Fruit fly (Drosophila melanogaster) whole organism, embryonic: ENCODE results near the gene CG3097.

Experiments
- Awh ChIP-seq: fragments of 200-800 bp; sonication (Bioruptor generic); IDR thresholded peaks from 2 replicates; pipeline ENCODE4, ENCODE4 v1.3.6; 2022; ENCODE audit warnings: missing biosample characterization, missing genetic modification characterization
- B-H2 ChIP-seq: fragments of 200-800 bp; sonication (Bioruptor generic); optimal IDR thresholded peaks from 2 replicates; lab custom pipeline; 2018; ENCODE audit warnings: missing biosample characterization, mild to moderate bottlenecking, missing genetic modification characterization
- Bgb ChIP-seq: fragments of 200-800 bp; sonication (Bioruptor generic); IDR thresholded peaks from 2 replicates; pipeline ENCODE4 v1.3.6; 2022; ENCODE audit warnings: missing biosample characterization, missing genetic modification characterization; ENCODE audit not compliant: partially characterized antibody
- Blimp-1 ChIP-seq: fragments of 200-800 bp; sonication (Bioruptor generic); optimal IDR thresholded peaks from 3 replicates; lab custom pipeline; 2018; ENCODE audit warnings: missing biosample characterization, missing genetic modification characterization, mild to moderate bottlenecking, moderate library complexity, missing genetic modification reagents
- CG11696 ChIP-seq: fragments of 200-800 bp; sonication (Bioruptor generic); IDR thresholded peaks from 2 replicates; pipeline ENCODE4 v1.3.6; 2022; ENCODE audit warnings: missing biosample characterization, missing genetic modification characterization
- CG12769 ChIP-seq: fragments of 200-800 bp; sonication (Bioruptor generic); optimal IDR thresholded peaks from 2 replicates; lab custom pipeline; 2019; ENCODE audit warnings: missing biosample characterization, mild to moderate bottlenecking, missing genetic modification characterization, moderate library complexity
- CG13624 ChIP-seq: fragments of 200-800 bp; sonication (Bioruptor generic); optimal IDR thresholded peaks from 2 replicates; lab custom pipeline; 2016; ENCODE audit warnings: missing biosample characterization, missing genetic modification characterization
- CG14860 ChIP-seq: fragments of 200-800 bp; sonication (Bioruptor generic); IDR thresholded peaks from 3 replicates; pipeline ENCODE4 v1.3.6; 2022; ENCODE audit warnings: missing biosample characterization, missing genetic modification characterization; ENCODE audit not compliant: partially characterized antibody
- CG16815 ChIP-seq: fragments of 200-800 bp; sonication (Bioruptor generic); optimal IDR thresholded peaks from 3 replicates; lab custom pipeline; 2017; ENCODE audit warnings: missing biosample characterization, mild to moderate bottlenecking, missing genetic modification characterization
- CG17359 ChIP-seq: fragments of 200-800 bp; sonication (Bioruptor generic); optimal IDR thresholded peaks from 3 replicates; lab custom pipeline; 2018; ENCODE audit warnings: missing biosample characterization, mild to moderate bottlenecking, missing genetic modification characterization, moderate library complexity
- CG17361 ChIP-seq: fragments of 200-800 bp; sonication (Bioruptor generic); IDR thresholded peaks from 3 replicates; pipeline ENCODE4 v1.3.6; 2022; ENCODE audit warnings: missing biosample characterization, missing genetic modification characterization
- CG17568 ChIP-seq: fragments of 200-800 bp; sonication (Bioruptor generic); optimal IDR thresholded peaks from 2 replicates; lab custom pipeline; 2018; ENCODE audit warnings: missing biosample characterization, mild to moderate bottlenecking, missing genetic modification characterization, moderate library complexity
- CG2129 ChIP-seq: fragments of 200-800 bp; sonication (Bioruptor generic); IDR thresholded peaks from 2 replicates; pipeline ENCODE4 v1.3.6; 2022; ENCODE audit warnings: missing biosample characterization, missing genetic modification characterization; ENCODE audit not compliant: partially characterized antibody
- CG2202 ChIP-seq: fragments of 200-800 bp; sonication (Bioruptor generic); optimal IDR thresholded peaks from 2 replicates; lab custom pipeline; 2018; ENCODE audit warnings: missing biosample characterization, mild to moderate bottlenecking, missing genetic modification characterization
- CG31388 ChIP-seq: fragments of 200-800 bp; sonication (Bioruptor generic); optimal IDR thresholded peaks from 2 replicates; lab custom pipeline; 2016; ENCODE audit warnings: missing biosample characterization, missing genetic modification characterization
- CG3163 ChIP-seq: fragments of 200-800 bp; sonication (Bioruptor generic); optimal IDR thresholded peaks from 3 replicates; lab custom pipeline; 2016; ENCODE audit warnings: missing biosample characterization, missing genetic modification characterization
- CG34422 ChIP-seq: fragments of 200-800 bp; sonication (Bioruptor generic); IDR thresholded peaks from 3 replicates; pipeline ENCODE4 v1.3.6; 2022; ENCODE audit warnings: missing biosample characterization, missing genetic modification characterization
- CG3726 ChIP-seq: fragments of 200-800 bp; sonication (Bioruptor generic); IDR thresholded peaks from 3 replicates; pipeline ENCODE4, ENCODE4 v1.3.6; 2022; ENCODE audit warnings: missing biosample characterization, missing genetic modification characterization
- CG4854 ChIP-seq: fragments of 200-800 bp; sonication (Bioruptor generic); optimal IDR thresholded peaks from 2 replicates; lab custom pipeline; 2016; ENCODE audit warnings: missing biosample characterization, missing genetic modification characterization, inconsistent platforms
- CG6272 ChIP-seq: fragments of 200-800 bp; sonication (Bioruptor generic); IDR thresholded peaks from 2 replicates; pipeline ENCODE4 v1.3.6; 2022; ENCODE audit warnings: missing biosample characterization, missing genetic modification characterization
- CG9215 ChIP-seq: fragments of 200-800 bp; sonication (Bioruptor generic); IDR thresholded peaks from 2 replicates; pipeline ENCODE4 v1.3.6; 2022; ENCODE audit warnings: missing biosample characterization, missing genetic modification characterization
- CrebB ChIP-seq: fragments of 200-800 bp; sonication (Bioruptor generic); optimal IDR thresholded peaks from 3 replicates; lab custom pipeline; 2018; ENCODE audit warnings: missing biosample characterization, mild to moderate bottlenecking, missing genetic modification characterization
- Dek ChIP-seq: fragments of 200-800 bp; sonication (Bioruptor generic); optimal IDR thresholded peaks from 3 replicates; lab custom pipeline; 2019; ENCODE audit warnings: missing biosample characterization, mild to moderate bottlenecking, missing genetic modification characterization, moderate library complexity
- Doc3 ChIP-seq: fragments of 200-800 bp; sonication (Bioruptor generic); IDR thresholded peaks from 3 replicates; pipeline ENCODE4 v1.3.6; 2022; ENCODE audit warnings: missing biosample characterization, missing genetic modification characterization; ENCODE audit not compliant: partially characterized antibody
- H15 ChIP-seq: fragments of 200-800 bp; sonication (Bioruptor generic); IDR thresholded peaks from 3 replicates; pipeline ENCODE4 v1.3.6; 2022; ENCODE audit warnings: missing biosample characterization, missing genetic modification characterization
- HmgZ ChIP-seq: fragments of 200-800 bp; sonication (Bioruptor generic); optimal IDR thresholded peaks from 2 replicates; lab custom pipeline; 2018; ENCODE audit warnings: missing biosample characterization, mild to moderate bottlenecking, missing genetic modification characterization
- Nf-YB ChIP-seq: fragments of 200-800 bp; sonication (Bioruptor generic); optimal IDR thresholded peaks from 3 replicates; lab custom pipeline; 2019; ENCODE audit warnings: missing biosample characterization, mild to moderate bottlenecking, missing genetic modification characterization, moderate library complexity
- Six4 ChIP-seq: fragments of 200-800 bp; sonication (Bioruptor generic); optimal IDR thresholded peaks from 2 replicates; lab custom pipeline; 2016; ENCODE audit warnings: missing biosample characterization, missing genetic modification characterization
- Sry-β ChIP-seq: fragments of 200-800 bp; sonication (Bioruptor generic); optimal IDR thresholded peaks from 2 replicates; lab custom pipeline; 2018; ENCODE audit warnings: missing biosample characterization, mild to moderate bottlenecking, missing genetic modification characterization, moderate library complexity
- YL-1 ChIP-seq: fragments of 200-800 bp; sonication (Bioruptor generic); optimal IDR thresholded peaks from 3 replicates; lab custom pipeline; 2017; ENCODE audit warnings: missing biosample characterization, mild to moderate bottlenecking, missing genetic modification characterization
- bcd ChIP-seq: fragments of 200-800 bp; sonication (Bioruptor generic); optimal IDR thresholded peaks from 2 replicates; lab custom pipeline; 2017; ENCODE audit warnings: missing biosample characterization, mild to moderate bottlenecking, missing genetic modification characterization
- crol ChIP-seq: fragments of 200-800 bp; sonication (Bioruptor generic); IDR thresholded peaks from 2 replicates; pipeline ENCODE4 v1.3.6; 2022; ENCODE audit warnings: missing biosample characterization, missing genetic modification characterization
- dan ChIP-seq: fragments of 200-800 bp; sonication (Bioruptor generic); IDR thresholded peaks from 2 replicates; pipeline ENCODE4 v1.3.6; 2022; ENCODE audit warnings: missing biosample characterization, missing genetic modification characterization
- dmrt99B ChIP-seq: fragments of 200-800 bp; sonication (Bioruptor generic); optimal IDR thresholded peaks from 2 replicates; lab custom pipeline; 2018; ENCODE audit warnings: missing biosample characterization, mild to moderate bottlenecking, missing genetic modification characterization, moderate library complexity
- fd64A ChIP-seq: fragments of 200-800 bp; sonication (Bioruptor generic); optimal IDR thresholded peaks from 3 replicates; lab custom pipeline; 2018; ENCODE audit warnings: missing biosample characterization, mild to moderate bottlenecking, missing genetic modification characterization
- gem ChIP-seq: fragments of 200-800 bp; sonication (Bioruptor generic); optimal IDR thresholded peaks from 2 replicates; lab custom pipeline; 2019; ENCODE audit warnings: missing biosample characterization, mild to moderate bottlenecking, missing genetic modification characterization, moderate library complexity
- hth ChIP-seq: fragments of >200 bp; optimal IDR thresholded peaks from 2 replicates; lab custom pipeline; 2017; ENCODE audit warnings: inconsistent platforms
- inv ChIP-seq: fragments of 200-800 bp; sonication (Bioruptor generic); IDR thresholded peaks from 2 replicates; pipeline ENCODE4 v1.3.6; 2022; ENCODE audit warnings: missing biosample characterization, missing genetic modification characterization; ENCODE audit not compliant: partially characterized antibody
- jigr1 ChIP-seq: fragments of 200-800 bp; sonication (Bioruptor generic); IDR thresholded peaks from 3 replicates; pipeline ENCODE4 v1.3.6; 2022; ENCODE audit warnings: missing biosample characterization, missing genetic modification characterization
- lilli ChIP-seq: fragments of 200-800 bp; sonication (Bioruptor generic); optimal IDR thresholded peaks from 3 replicates; lab custom pipeline; 2016; ENCODE audit warnings: missing biosample characterization, missing genetic modification characterization
- lov ChIP-seq, 2 experiments: fragments of 200-800 bp in 1 of 2; fragments of >200 bp in 1 of 2; sonication (Bioruptor generic) in 1 of 2; IDR thresholded peaks in 1 of 2; optimal IDR thresholded peaks in 1 of 2; 2 replicates in 1 of 2; 3 replicates in 1 of 2; pipeline versions ENCODE4 v1.3.6 to Lab custom; 2017 to 2022; ENCODE audit warnings: missing biosample characterization in 1 of 2, missing genetic modification characterization in 1 of 2
- nerfin-2 ChIP-seq: fragments of 200-800 bp; sonication (Bioruptor generic); IDR thresholded peaks from 2 replicates; pipeline ENCODE4 v1.3.6; 2022; ENCODE audit warnings: missing biosample characterization, missing genetic modification characterization; ENCODE audit not compliant: partially characterized antibody
- nmo ChIP-seq: fragments of 200-800 bp; sonication (Bioruptor generic); optimal IDR thresholded peaks from 2 replicates; lab custom pipeline; 2018; ENCODE audit warnings: missing biosample characterization, mild to moderate bottlenecking, missing genetic modification characterization, moderate library complexity
- nom ChIP-seq: fragments of 200-800 bp; sonication (Bioruptor generic); optimal IDR thresholded peaks from 2 replicates; lab custom pipeline; 2017; ENCODE audit warnings: missing biosample characterization, missing genetic modification characterization, mild to moderate bottlenecking, moderate library complexity, missing genetic modification reagents
- odd ChIP-seq: fragments of 200-800 bp; sonication (Bioruptor generic); optimal IDR thresholded peaks from 2 replicates; lab custom pipeline; 2017; ENCODE audit warnings: missing biosample characterization, mild to moderate bottlenecking, missing genetic modification characterization
- salm ChIP-seq: fragments of 200-800 bp; sonication (Bioruptor generic); optimal IDR thresholded peaks from 2 replicates; lab custom pipeline; 2018; ENCODE audit warnings: missing biosample characterization, mild to moderate bottlenecking, missing genetic modification characterization
- stc ChIP-seq: fragments of 200-800 bp; sonication (Bioruptor generic); IDR thresholded peaks from 2 replicates; pipeline ENCODE4 v1.3.6; 2022; ENCODE audit warnings: missing biosample characterization, missing genetic modification characterization
- stwl ChIP-seq: fragments of 200-800 bp; sonication (Bioruptor generic); optimal IDR thresholded peaks from 3 replicates; lab custom pipeline; 2018; ENCODE audit warnings: missing biosample characterization, mild to moderate bottlenecking, missing genetic modification characterization, moderate library complexity
- ttk ChIP-seq: fragments of 200-800 bp; sonication (Bioruptor generic); IDR thresholded peaks from 2 replicates; pipeline ENCODE4 v2.1.2; 2022; ENCODE audit warnings: missing biosample characterization, missing genetic modification characterization

Gene CG3097

DNA sequence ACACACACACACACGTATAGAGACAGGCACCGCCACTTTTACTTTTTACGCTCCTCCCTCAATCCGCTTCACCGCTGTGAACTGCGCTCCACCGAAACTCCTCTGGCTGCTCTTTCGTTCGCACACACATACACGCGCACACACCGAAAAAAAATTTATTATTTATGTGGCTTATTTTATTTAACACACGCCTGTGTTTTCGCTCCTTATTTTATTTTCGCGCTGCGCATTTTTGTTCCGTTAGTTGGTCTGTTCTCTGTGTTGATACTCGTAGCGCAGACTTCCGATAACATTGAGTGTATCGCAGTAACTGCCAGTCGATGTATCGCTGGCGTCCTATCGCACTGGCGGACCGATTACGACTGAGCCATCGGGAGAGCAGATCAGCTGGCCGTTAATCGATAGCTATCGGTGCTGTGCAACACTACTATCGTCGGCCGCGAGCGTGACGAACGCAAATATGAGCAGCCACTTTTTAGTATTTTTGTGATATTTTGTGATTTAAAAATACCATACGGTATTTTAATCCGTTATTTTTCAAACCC is 32.8 kb downstream of the CG3097 start, which contains the start of gene Snx27 (continued):
- TF ChIP-seq CG31388 (GFP tag; lab: Kevin White, UChicago) = no peak
- TF ChIP-seq CG17568 (GFP tag; lab: Kevin White, UChicago) = peak; percentile 19
- TF ChIP-seq CG16815 = no peak
- no peak for TF ChIP-seq lov (optimal IDR thresholded peaks at IDR 0.05; lab: Kevin White, UChicago)
- no peak for TF ChIP-seq lov (GFP tag; IDR thresholded peaks at IDR 0.05; lab: Robert Waterston, UW)
- no peak for TF ChIP-seq jigr1 (GFP tag; lab: Robert Waterston, UW)
- peak; percentile 47 for TF ChIP-seq Dek (tag; lab: Kevin White, UChicago)
- TF ChIP-seq odd (GFP tag; lab: Kevin White, UChicago) = peak; percentile 18
- TF ChIP-seq bcd = peak; percentile 53
- TF ChIP-seq dan (GFP tag; lab: Robert Waterston, UW) = no peak
- TF ChIP-seq Bgb (GFP tag; lab: Robert Waterston, UW) = peak; percentile 100
- peak; percentile 65 for TF ChIP-seq nmo
- TF ChIP-seq Awh (GFP tag; lab: Robert Waterston, UW) = no peak
- TF ChIP-seq CG4854 (GFP tag; lab: Kevin White, UChicago) = no peak
- TF ChIP-seq CG14860 (GFP tag; lab: Robert Waterston, UW) = peak; percentile 99
- TF ChIP-seq nom (GFP tag; lab: Kevin White, UChicago) = peak; percentile 36
- no peak for TF ChIP-seq hth
- no peak for TF ChIP-seq Sry-β (GFP tag; lab: Kevin White, UChicago)
- TF ChIP-seq YL-1 (GFP tag; lab: Kevin White, UChicago) = peak; percentile 49
- TF ChIP-seq CG6272 (GFP tag; lab: Robert Waterston, UW) = peak; percentile 71
- TF ChIP-seq CG2129 (GFP tag; lab: Robert Waterston, UW) = peak; percentile 96
- TF ChIP-seq CrebB = peak; percentile 26
- peak; percentile 71 for TF ChIP-seq stwl (tag; lab: Kevin White, UChicago)
- peak; percentile 50 for TF ChIP-seq B-H2 (GFP tag; lab: Kevin White, UChicago)
- peak; percentile 17 for TF ChIP-seq salm (tag; lab: Kevin White, UChicago)
- peak; percentile 93 for TF ChIP-seq Blimp-1 (GFP tag; lab: Kevin White, UChicago)
- no peak for TF ChIP-seq CG11696 (GFP tag; lab: Robert Waterston, UW)
- TF ChIP-seq dmrt99B (tag; lab: Kevin White, UChicago) = no peak
- peak; percentile 4 for TF ChIP-seq Nf-YB (GFP tag; lab: Kevin White, UChicago)
- TF ChIP-seq stc (GFP tag; lab: Robert Waterston, UW) = no peak
- peak; percentile 44 for TF ChIP-seq CG3163 (GFP tag; lab: Kevin White, UChicago)
- no peak for TF ChIP-seq CG3726 (GFP tag; lab: Robert Waterston, UW)
- TF ChIP-seq H15 (GFP tag; lab: Robert Waterston, UW) = no peak
- TF ChIP-seq gem = peak; percentile 22
- peak; percentile 58 for TF ChIP-seq lilli
- no peak for TF ChIP-seq ttk (GFP tag; lab: Robert Waterston, UW)
- peak; percentile 99 for TF ChIP-seq inv (GFP tag; lab: Robert Waterston, UW)
- TF ChIP-seq CG17361 (GFP tag; lab: Robert Waterston, UW) = 0 out of 3 replicates have a peak, but pooled peaks have one; percentile 15
- TF ChIP-seq Six4 = no peak
- TF ChIP-seq HmgZ (tag; lab: Kevin White, UChicago) = peak; percentile 82
- TF ChIP-seq CG13624 (GFP tag; lab: Kevin White, UChicago) = peak; percentile 75
- TF ChIP-seq CG2202 (tag; lab: Kevin White, UChicago) = peak; percentile 13
- no peak; the same call in 1 of the 2 replicates for TF ChIP-seq CG9215 (GFP tag; lab: Robert Waterston, UW)
- peak; percentile 61 for TF ChIP-seq CG12769 (tag; lab: Kevin White, UChicago)
- TF ChIP-seq nerfin-2 (GFP tag; lab: Robert Waterston, UW) = peak; percentile 98
- TF ChIP-seq CG34422 (GFP tag; lab: Robert Waterston, UW) = peak; percentile 37; the same call in 1 of the 3 replicates
- TF ChIP-seq fd64A = no peak
- TF ChIP-seq Doc3 (GFP tag; lab: Robert Waterston, UW) = peak; percentile 97
- peak; percentile 35 for TF ChIP-seq CG17359
- TF ChIP-seq crol (GFP tag; lab: Robert Waterston, UW) = no peak
